Fruit fly (Drosophila melanogaster): ENCODE data around the gene Prim1.

dm6 chr3L:8347346-8347745 lies 7.2 kb downstream of the Prim1 start:
- TF ChIP-seq CG8478 (optimal IDR thresholded peaks at IDR 0.05) = no peak
- no peak for TF ChIP-seq CTCF (optimal IDR thresholded peaks at IDR 0.05)

Measured in S2 (cell line).